Fruit fly (Drosophila melanogaster) whole organism, pupa: ENCODE data around the gene NijA.

Experiments used
- CG10348 ChIP-seq: fragments of 200-800 bp; sonication (Bioruptor generic); IDR thresholded peaks from 2 replicates; pipeline ENCODE4 v1.3.6; 2022; ENCODE audit warnings: missing biosample characterization, missing genetic modification characterization
- CG13204 ChIP-seq: fragments of 200-800 bp; sonication (Bioruptor generic); optimal IDR thresholded peaks from 2 replicates; lab custom pipeline; 2018; ENCODE audit warnings: missing biosample characterization, mild to moderate bottlenecking, missing genetic modification characterization, moderate library complexity
- CG15710 ChIP-seq: fragments of 200-800 bp; sonication (Bioruptor generic); optimal IDR thresholded peaks from 2 replicates; lab custom pipeline; 2018; ENCODE audit warnings: missing biosample characterization, mild to moderate bottlenecking, missing genetic modification characterization, moderate library complexity
- CG32121 ChIP-seq: fragments of 200-800 bp; sonication (Bioruptor generic); IDR thresholded peaks from 2 replicates; pipeline ENCODE4 v1.3.6; 2022; ENCODE audit warnings: missing biosample characterization, missing genetic modification characterization
- CG34367 ChIP-seq: fragments of 200-800 bp; sonication (Bioruptor generic); optimal IDR thresholded peaks from 2 replicates; lab custom pipeline; 2018; ENCODE audit warnings: missing biosample characterization, mild to moderate bottlenecking, missing genetic modification characterization
- CG4496 ChIP-seq: fragments of 200-800 bp; sonication (Bioruptor generic); IDR thresholded peaks from 3 replicates; pipeline ENCODE4 v1.3.6; 2022; ENCODE audit warnings: missing biosample characterization, missing genetic modification characterization
- CG8301 ChIP-seq: fragments of 200-800 bp; sonication (Bioruptor generic); optimal IDR thresholded peaks from 2 replicates; lab custom pipeline; 2018; ENCODE audit warnings: missing biosample characterization, mild to moderate bottlenecking, missing genetic modification characterization
- CG9948 ChIP-seq: fragments of 200-800 bp; sonication (Bioruptor generic); optimal IDR thresholded peaks from 2 replicates; lab custom pipeline; 2018; ENCODE audit warnings: missing biosample characterization, mild to moderate bottlenecking, missing genetic modification characterization, moderate library complexity
- Pif1B ChIP-seq: fragments of 200-800 bp; sonication (Bioruptor generic); optimal IDR thresholded peaks from 3 replicates; lab custom pipeline; 2016; ENCODE audit warnings: missing biosample characterization, missing genetic modification characterization
- Snoo ChIP-seq: fragments of 200-800 bp; sonication (Bioruptor generic); optimal IDR thresholded peaks from 3 replicates; lab custom pipeline; 2017; ENCODE audit warnings: missing biosample characterization, mild to moderate bottlenecking, missing genetic modification characterization, inconsistent platforms
- fd96Ca ChIP-seq: fragments of 200-800 bp; sonication (Bioruptor generic); IDR thresholded peaks from 3 replicates; pipeline ENCODE4 v1.3.6; 2022; ENCODE audit warnings: missing biosample characterization, missing genetic modification characterization
- gl ChIP-seq: fragments of 200-800 bp; sonication (Bioruptor generic); optimal IDR thresholded peaks from 2 replicates; lab custom pipeline; 2018; ENCODE audit warnings: missing biosample characterization, mild to moderate bottlenecking, missing genetic modification characterization
- rn ChIP-seq: fragments of 200-800 bp; sonication (Bioruptor generic); IDR thresholded peaks from 2 replicates; pipeline ENCODE4 v1.3.6; 2022; ENCODE audit warnings: missing biosample characterization, missing genetic modification characterization

dm6 chr3L:10674940-10675339 lies 21.7 kb downstream of the NijA start:
- no peak for TF ChIP-seq gl (tag; lab: Kevin White, UChicago)
- no peak for TF ChIP-seq CG9948 (tag; lab: Kevin White, UChicago)
- TF ChIP-seq CG10348: no peak
- no peak for TF ChIP-seq CG4496
- TF ChIP-seq CG15710: no peak
- 0 out of 3 replicates have a peak, but pooled peaks have one; percentile 15 for TF ChIP-seq fd96Ca (GFP tag; lab: Robert Waterston, UW)
- TF ChIP-seq CG32121 (GFP tag; lab: Robert Waterston, UW): no peak
- no peak for TF ChIP-seq CG13204 (GFP tag; lab: Kevin White, UChicago)
- no peak for TF ChIP-seq Snoo (tag; lab: Kevin White, UChicago)
- no peak for TF ChIP-seq CG8301 (tag; lab: Kevin White, UChicago)
- no peak for TF ChIP-seq rn (GFP tag; lab: Robert Waterston, UW)
- TF ChIP-seq Pif1B (GFP tag; lab: Kevin White, UChicago): no peak
- no peak for TF ChIP-seq CG34367 (tag; lab: Kevin White, UChicago)
